Fruit fly (Drosophila melanogaster) whole organism, embryonic: Measurements from ENCODE around the gene et.

Source experiments
- Bdp1 ChIP-seq: fragments of 200-800 bp; sonication (Bioruptor generic); optimal IDR thresholded peaks from 3 replicates; lab custom pipeline; 2016; ENCODE audit warnings: missing biosample characterization, missing genetic modification characterization
- CG11456 ChIP-seq: fragments of 200-800 bp; sonication (Bioruptor generic); IDR thresholded peaks from 3 replicates; pipeline ENCODE4 v1.3.6; 2022; ENCODE audit warnings: missing biosample characterization, missing genetic modification characterization
- CG12155 ChIP-seq: fragments of 200-800 bp; sonication (Bioruptor generic); optimal IDR thresholded peaks from 3 replicates; lab custom pipeline; 2016; ENCODE audit warnings: missing biosample characterization, missing genetic modification characterization
- CG15479 ChIP-seq: fragments of 200-800 bp; sonication (Bioruptor generic); optimal IDR thresholded peaks from 3 replicates; lab custom pipeline; 2019; ENCODE audit warnings: missing biosample characterization, mild to moderate bottlenecking, missing genetic modification characterization, moderate library complexity
- CG16863 ChIP-seq: fragments of 200-800 bp; sonication (Bioruptor generic); optimal IDR thresholded peaks from 3 replicates; lab custom pipeline; 2016; ENCODE audit warnings: missing biosample characterization, missing genetic modification characterization
- CG18476 ChIP-seq: fragments of 200-800 bp; sonication (Bioruptor generic); optimal IDR thresholded peaks from 2 replicates; lab custom pipeline; 2016; ENCODE audit warnings: missing biosample characterization, mild to moderate bottlenecking, missing genetic modification characterization
- CG2120 ChIP-seq: fragments of 200-800 bp; sonication (Bioruptor generic); optimal IDR thresholded peaks from 3 replicates; lab custom pipeline; 2016; ENCODE audit warnings: missing biosample characterization, missing genetic modification characterization
- CG2199 ChIP-seq: fragments of 200-800 bp; sonication (Bioruptor generic); IDR thresholded peaks from 3 replicates; pipeline ENCODE4 v1.3.6; 2022; ENCODE audit warnings: missing biosample characterization, missing genetic modification characterization
- CG2875 ChIP-seq: fragments of 200-800 bp; sonication (Bioruptor generic); optimal IDR thresholded peaks from 2 replicates; lab custom pipeline; 2017; ENCODE audit warnings: missing biosample characterization, mild to moderate bottlenecking, missing genetic modification characterization, missing genetic modification reagents
- CG3407 ChIP-seq: fragments of 200-800 bp; sonication (Bioruptor generic); optimal IDR thresholded peaks from 2 replicates; lab custom pipeline; 2018; ENCODE audit warnings: missing biosample characterization, mild to moderate bottlenecking, missing genetic modification characterization
- Dll ChIP-seq: fragments of 200-800 bp; sonication (Bioruptor generic); IDR thresholded peaks from 4 replicates; pipeline ENCODE4 v1.3.6; 2022; ENCODE audit warnings: missing biosample characterization, missing genetic modification characterization; ENCODE audit not compliant: partially characterized antibody
- Elba2 ChIP-seq: fragments of 200-800 bp; sonication (Bioruptor generic); optimal IDR thresholded peaks from 3 replicates; lab custom pipeline; 2016; ENCODE audit warnings: missing biosample characterization, missing genetic modification characterization
- GATAe ChIP-seq: fragments of 200-800 bp; sonication (Bioruptor generic); conservative IDR thresholded peaks from 2 replicates; pipeline ENCODE4 v1.3.6; 2022; ENCODE audit warnings: missing biosample characterization, missing genetic modification characterization
- HLH3B ChIP-seq: fragments of 200-800 bp; sonication (Bioruptor generic); IDR thresholded peaks from 2 replicates; pipeline ENCODE4 v1.3.6; 2022; ENCODE audit warnings: missing biosample characterization, missing genetic modification characterization
- HLH54F ChIP-seq: fragments of 200-800 bp; sonication (Bioruptor generic); optimal IDR thresholded peaks from 3 replicates; lab custom pipeline; 2016; ENCODE audit warnings: missing biosample characterization, missing genetic modification characterization
- Hr51 ChIP-seq, 2 experiments: fragments of 200-800 bp; sonication (Bioruptor generic); optimal IDR thresholded peaks; 2 replicates in 1 of 2; 3 replicates in 1 of 2; lab custom pipeline; 2016 to 2018; ENCODE audit warnings: missing biosample characterization in 2 of 2, missing genetic modification characterization in 2 of 2, mild to moderate bottlenecking in 1 of 2, moderate library complexity in 1 of 2
- Nf-YA ChIP-seq: fragments of 200-800 bp; sonication (Bioruptor generic); IDR thresholded peaks from 2 replicates; pipeline ENCODE4 v1.3.6; 2022; ENCODE audit warnings: missing biosample characterization, missing genetic modification characterization
- Nf-YB ChIP-seq: fragments of 200-800 bp; sonication (Bioruptor generic); optimal IDR thresholded peaks from 3 replicates; lab custom pipeline; 2019; ENCODE audit warnings: missing biosample characterization, mild to moderate bottlenecking, missing genetic modification characterization, moderate library complexity
- Pdp1 ChIP-seq, 2 experiments: fragments of 200-800 bp; sonication (Bioruptor generic); optimal IDR thresholded peaks; 3 replicates each; lab custom pipeline; 2016; ENCODE audit warnings: missing biosample characterization in 2 of 2, missing genetic modification characterization in 2 of 2, mild to moderate bottlenecking in 1 of 2, moderate library complexity in 1 of 2
- Scr ChIP-seq: fragments of 200-800 bp; sonication (Bioruptor generic); IDR thresholded peaks from 2 replicates; pipeline ENCODE4 v1.3.6; 2022; ENCODE audit warnings: missing biosample characterization, missing genetic modification characterization; ENCODE audit not compliant: partially characterized antibody
- Trl ChIP-seq, 3 experiments: fragments of >200 bp in 2 of 3; fragments of 200-800 bp in 1 of 3; sonication (Bioruptor generic) in 1 of 3; optimal IDR thresholded peaks; 2 replicates in 1 of 3; 3 replicates in 2 of 3; lab custom pipeline; 2016 to 2017; ENCODE audit warnings: missing biosample characterization in 1 of 3, missing genetic modification characterization in 1 of 3
- YL-1 ChIP-seq: fragments of 200-800 bp; sonication (Bioruptor generic); optimal IDR thresholded peaks from 3 replicates; lab custom pipeline; 2017; ENCODE audit warnings: missing biosample characterization, mild to moderate bottlenecking, missing genetic modification characterization
- ac ChIP-seq: fragments of 200-800 bp; sonication (Bioruptor generic); optimal IDR thresholded peaks from 3 replicates; lab custom pipeline; 2017; ENCODE audit warnings: missing biosample characterization, mild to moderate bottlenecking, missing genetic modification characterization
- ara ChIP-seq: fragments of 200-800 bp; sonication (Bioruptor generic); IDR thresholded peaks from 2 replicates; pipeline ENCODE4 v1.3.6; 2022; ENCODE audit warnings: missing biosample characterization, missing genetic modification characterization
- cg ChIP-seq: fragments of 200-800 bp; sonication (Bioruptor generic); optimal IDR thresholded peaks from 3 replicates; lab custom pipeline; 2019; ENCODE audit warnings: missing biosample characterization, mild to moderate bottlenecking, missing genetic modification characterization, moderate library complexity
- crol ChIP-seq: fragments of 200-800 bp; sonication (Bioruptor generic); IDR thresholded peaks from 2 replicates; pipeline ENCODE4 v1.3.6; 2022; ENCODE audit warnings: missing biosample characterization, missing genetic modification characterization
- dmrt11E ChIP-seq: fragments of 200-800 bp; sonication (Bioruptor generic); optimal IDR thresholded peaks from 3 replicates; lab custom pipeline; 2018; ENCODE audit warnings: missing biosample characterization, mild to moderate bottlenecking, missing genetic modification characterization, moderate library complexity
- ham ChIP-seq: fragments of 200-800 bp; sonication (Bioruptor generic); IDR thresholded peaks from 2 replicates; pipeline ENCODE4 v1.3.6; 2022; ENCODE audit warnings: missing biosample characterization, missing genetic modification characterization
- insv ChIP-seq, 2 experiments: fragments of 200-800 bp; sonication (Bioruptor generic); optimal IDR thresholded peaks; 3 replicates each; lab custom pipeline; 2016 to 2018; ENCODE audit warnings: missing biosample characterization in 2 of 2, missing genetic modification characterization in 2 of 2
- jumu ChIP-seq: fragments of 200-800 bp; sonication (Bioruptor generic); optimal IDR thresholded peaks from 3 replicates; lab custom pipeline; 2016; ENCODE audit warnings: missing biosample characterization, missing genetic modification characterization
- kay ChIP-seq: fragments of 200-800 bp; sonication (Bioruptor generic); optimal IDR thresholded peaks from 2 replicates; lab custom pipeline; 2016; ENCODE audit warnings: missing biosample characterization, missing genetic modification characterization
- odd ChIP-seq: fragments of 200-800 bp; sonication (Bioruptor generic); optimal IDR thresholded peaks from 2 replicates; lab custom pipeline; 2017; ENCODE audit warnings: missing biosample characterization, mild to moderate bottlenecking, missing genetic modification characterization
- org-1 ChIP-seq: fragments of 200-800 bp; sonication (Bioruptor generic); optimal IDR thresholded peaks from 2 replicates; lab custom pipeline; 2017; ENCODE audit warnings: missing biosample characterization, missing genetic modification characterization
- psq ChIP-seq: fragments of 200-800 bp; sonication (Bioruptor generic); optimal IDR thresholded peaks from 2 replicates; lab custom pipeline; 2017; ENCODE audit warnings: missing biosample characterization, missing genetic modification characterization
- ranshi ChIP-seq: fragments of 200-800 bp; sonication (Bioruptor generic); IDR thresholded peaks from 2 replicates; pipeline ENCODE4 v1.3.6; 2022; ENCODE audit warnings: missing biosample characterization, missing genetic modification characterization
- sens ChIP-seq: fragments of 200-800 bp; sonication (Bioruptor generic); peaks from one replicate; lab custom pipeline; 2016; ENCODE audit warnings: missing biosample characterization, missing genetic modification characterization
- sim ChIP-seq: fragments of 200-800 bp; sonication (Bioruptor generic); IDR thresholded peaks from 2 replicates; pipeline ENCODE4 v1.3.6; 2022; ENCODE audit warnings: missing biosample characterization, missing genetic modification characterization
- sob ChIP-seq: fragments of 200-800 bp; sonication (Bioruptor generic); IDR thresholded peaks from 2 replicates; pipeline ENCODE4 v1.3.6; 2022; ENCODE audit warnings: missing biosample characterization, missing genetic modification characterization
- sqz ChIP-seq: fragments of 200-800 bp; sonication (Bioruptor generic); optimal IDR thresholded peaks from 3 replicates; lab custom pipeline; 2018; ENCODE audit warnings: missing biosample characterization, mild to moderate bottlenecking, missing genetic modification characterization
- wek ChIP-seq: fragments of 200-800 bp; sonication (Bioruptor generic); optimal IDR thresholded peaks from 3 replicates; lab custom pipeline; 2018; ENCODE audit warnings: missing biosample characterization, mild to moderate bottlenecking, missing genetic modification characterization, moderate library complexity
- zfh1 ChIP-seq: fragments of 200-800 bp; sonication (Bioruptor generic); IDR thresholded peaks from 3 replicates; pipeline ENCODE4 v1.3.6; 2022; ENCODE audit warnings: missing biosample characterization, missing genetic modification characterization

The et gene

DNA sequence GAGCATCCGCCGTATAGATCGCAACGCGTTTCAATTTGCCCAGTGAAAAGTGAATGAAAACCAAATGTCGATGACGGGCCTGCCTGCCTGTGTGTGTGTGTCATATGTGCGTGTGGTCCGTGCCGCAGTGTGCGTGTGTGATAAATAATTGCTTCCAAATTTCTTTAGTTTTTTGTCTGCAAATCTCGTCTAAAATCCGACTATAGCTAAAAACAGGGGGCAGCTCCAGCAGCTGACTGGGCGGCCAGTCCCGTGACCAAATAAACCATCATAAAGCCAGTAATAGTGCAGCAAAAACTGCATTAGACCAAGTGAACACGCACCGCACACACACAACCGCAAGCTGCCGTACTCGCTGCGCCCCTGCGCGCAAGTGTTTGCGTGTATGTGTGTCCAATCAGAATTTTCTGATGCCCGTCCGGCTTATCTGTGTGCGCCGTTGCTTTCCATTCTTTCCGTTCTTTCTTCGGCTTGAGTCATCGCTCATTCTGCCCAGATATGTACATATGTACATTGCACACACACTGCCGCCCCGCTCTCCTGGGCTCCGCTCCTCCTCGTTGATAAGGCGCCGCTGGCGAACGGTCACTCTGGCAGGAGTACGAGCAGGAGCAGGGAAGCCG lies 21.7 kb upstream of the et start (continued):
- TF ChIP-seq HLH54F (GFP tag; lab: Kevin White, UChicago) (no peak), zfh1 (0 out of 3 replicates have a peak, but pooled peaks have one; percentile 27), odd (no peak), crol (peak; percentile 74), Trl (optimal IDR thresholded peaks at IDR 0.05; lab: Kevin White, UChicago) (peak in 1 of 2 experiments; percentile 10), Trl (GFP tag; optimal IDR thresholded peaks at IDR 0.05; lab: Kevin White, UChicago) (no peak), CG2199 (GFP tag; lab: Robert Waterston, UW) (0 out of 3 replicates have a peak, but pooled peaks have one; percentile 15), ranshi (GFP tag; lab: Robert Waterston, UW) (0 out of 2 replicates have a peak, but pooled peaks have one; percentile 27), CG18476 (GFP tag; lab: Kevin White, UChicago) (no peak), CG2120 (GFP tag; lab: Kevin White, UChicago) (no peak), Nf-YB (peak; percentile 83), Scr (GFP tag; lab: Robert Waterston, UW) (0 out of 2 replicates have a peak, but pooled peaks have one; percentile 2), sob (GFP tag; lab: Robert Waterston, UW) (0 out of 2 replicates have a peak, but pooled peaks have one; percentile 15), CG2875 (GFP tag; lab: Kevin White, UChicago) (peak; percentile 18), GATAe (GFP tag; lab: Robert Waterston, UW) (0 out of 2 replicates have a peak, but pooled peaks have one; percentile 22), CG11456 (GFP tag; lab: Robert Waterston, UW) (0 out of 3 replicates have a peak, but pooled peaks have one; percentile 22), psq (GFP tag; lab: Kevin White, UChicago) (peak; percentile 2), kay (GFP tag; lab: Kevin White, UChicago) (peak; percentile 21), ham (GFP tag; lab: Robert Waterston, UW) (no peak), ara (GFP tag; lab: Robert Waterston, UW) (peak; percentile 21; the same call in 1 of the 2 replicates), CG16863 (GFP tag; lab: Kevin White, UChicago) (peak; percentile 1), CG15479 (GFP tag; lab: Kevin White, UChicago) (peak; percentile 62), ac (no peak), sim (GFP tag; lab: Robert Waterston, UW) (no peak), jumu (GFP tag; lab: Kevin White, UChicago) (peak; percentile 24), CG12155 (GFP tag; lab: Kevin White, UChicago) (peak; percentile 52), Elba2 (GFP tag; lab: Kevin White, UChicago) (peak; percentile 76), Pdp1 (GFP tag; optimal IDR thresholded peaks at IDR 0.05; lab: Kevin White, UChicago) (peak in 1 of 2 experiments; percentile 6), Hr51 (GFP tag; optimal IDR thresholded peaks at IDR 0.05; lab: Kevin White, UChicago) (peak in 1 of 2 experiments; percentile 11), Nf-YA (GFP tag; lab: Robert Waterston, UW) (no peak), Dll (GFP tag; lab: Robert Waterston, UW) (0 out of 4 replicates have a peak, but pooled peaks have one; percentile 40), sqz (no peak), sens (GFP tag; lab: Kevin White, UChicago) (peak; percentile 19), wek (GFP tag; lab: Kevin White, UChicago) (peak; percentile 40), HLH3B (GFP tag; lab: Robert Waterston, UW) (peak; percentile 26; the same call in 1 of the 2 replicates), YL-1 (GFP tag; lab: Kevin White, UChicago) (peak; percentile 37), dmrt11E (tag; lab: Kevin White, UChicago) (peak; percentile 18), insv (GFP tag; optimal IDR thresholded peaks at IDR 0.05; lab: Kevin White, UChicago) (peak; percentile 65 to 93), CG3407 (GFP tag; lab: Kevin White, UChicago) (no peak), Bdp1 (GFP tag; lab: Kevin White, UChicago) (peak; percentile 11), org-1 (no peak), cg (GFP tag; lab: Kevin White, UChicago) (peak; percentile 98)
- TF ChIP-seq, all 482 proteins: peak for 49
